Worm (Caenorhabditis elegans) whole organism, late embryonic: ENCODE measurements around the gene C24F3.2.

Experiments
- C08G9.2 ChIP-seq: sonication (generic microtip); optimal IDR thresholded peaks from 2 replicates; lab custom pipeline; 2016; ENCODE audit warnings: mild to moderate bottlenecking, missing genetic modification characterization, moderate library complexity, missing compliant biosample characterization
- T23F11.4 ChIP-seq: fragments of 200-800 bp; sonication (Bioruptor generic); optimal IDR thresholded peaks from 2 replicates; lab custom pipeline; 2018; ENCODE audit warnings: mild to moderate bottlenecking, missing genetic modification characterization, missing compliant biosample characterization
- ama-1 ChIP-seq: fragments of 150-350 bp; optimal IDR thresholded peaks from 2 replicates; lab custom pipeline; 2014
- ceh-18 ChIP-seq: sonication (generic microtip); optimal IDR thresholded peaks from 2 replicates; lab custom pipeline; 2016; ENCODE audit warnings: missing genetic modification characterization, missing compliant biosample characterization
- ceh-19 ChIP-seq: fragments of 200-800 bp; sonication (Bioruptor generic); optimal IDR thresholded peaks from 2 replicates; lab custom pipeline; 2018; ENCODE audit warnings: mild to moderate bottlenecking, missing genetic modification characterization, missing compliant biosample characterization
- ceh-2 ChIP-seq: sonication (generic microtip); optimal IDR thresholded peaks from 2 replicates; lab custom pipeline; 2016; ENCODE audit warnings: missing genotype, missing genetic modification characterization, missing compliant biosample characterization
- ceh-22 ChIP-seq: sonication (generic microtip); optimal IDR thresholded peaks from 2 replicates; lab custom pipeline; 2017; ENCODE audit warnings: missing biosample characterization, missing genetic modification characterization
- ceh-24 ChIP-seq: sonication (generic microtip); optimal IDR thresholded peaks from 2 replicates; lab custom pipeline; 2016; ENCODE audit warnings: mild to moderate bottlenecking, missing genetic modification characterization, missing compliant biosample characterization
- ceh-45 ChIP-seq: fragments of 200-800 bp; sonication (Bioruptor generic); IDR thresholded peaks from 2 replicates; pipeline ENCODE4 v1.3.6; 2022; ENCODE audit warnings: missing genetic modification reagents, missing genetic modification characterization, missing compliant biosample characterization
- ceh-48 ChIP-seq: sonication (generic microtip); optimal IDR thresholded peaks from 2 replicates; lab custom pipeline; 2016; ENCODE audit warnings: missing genetic modification characterization, inconsistent platforms, missing compliant biosample characterization
- ceh-6 ChIP-seq: fragments of 200-800 bp; sonication (Bioruptor generic); optimal IDR thresholded peaks from 2 replicates; lab custom pipeline; 2018; ENCODE audit warnings: mild to moderate bottlenecking, missing genetic modification characterization, missing compliant biosample characterization
- ceh-9 ChIP-seq: sonication (generic microtip); optimal IDR thresholded peaks from 2 replicates; lab custom pipeline; 2016; ENCODE audit warnings: mild to moderate bottlenecking, missing genetic modification characterization, inconsistent platforms, missing compliant biosample characterization
- che-1 ChIP-seq: sonication (generic microtip); optimal IDR thresholded peaks from 2 replicates; lab custom pipeline; 2016; ENCODE audit warnings: mild to moderate bottlenecking, missing genetic modification characterization, missing compliant biosample characterization
- dmd-4 ChIP-seq: sonication (generic microtip); optimal IDR thresholded peaks from 2 replicates; lab custom pipeline; 2016; ENCODE audit warnings: borderline replicate concordance, missing genetic modification characterization, missing compliant biosample characterization
- elt-2 ChIP-seq: sonication (generic microtip); optimal IDR thresholded peaks from 2 replicates; lab custom pipeline; 2016; ENCODE audit warnings: missing genetic modification reagents, missing genetic modification characterization, missing compliant biosample characterization
- elt-4 ChIP-seq: sonication (generic microtip); optimal IDR thresholded peaks from 2 replicates; lab custom pipeline; 2016; ENCODE audit warnings: missing genetic modification characterization, missing compliant biosample characterization
- fkh-6 ChIP-seq: sonication (generic microtip); optimal IDR thresholded peaks from 2 replicates; lab custom pipeline; 2016; ENCODE audit warnings: missing genetic modification characterization, missing compliant biosample characterization
- hlh-13 ChIP-seq: fragments of 200-800 bp; sonication (Bioruptor generic); optimal IDR thresholded peaks from 2 replicates; lab custom pipeline; 2018; ENCODE audit warnings: mild to moderate bottlenecking, missing genetic modification characterization, missing compliant biosample characterization
- hlh-15 ChIP-seq: sonication (generic microtip); optimal IDR thresholded peaks from 2 replicates; lab custom pipeline; 2016; ENCODE audit warnings: missing genetic modification characterization, missing compliant biosample characterization
- hlh-30 ChIP-seq: sonication (generic microtip); optimal IDR thresholded peaks from 2 replicates; lab custom pipeline; 2017; ENCODE audit warnings: antibody characterized with exemption, missing genetic modification characterization, missing compliant biosample characterization; ENCODE audit not compliant: insufficient read depth
- hlh-6 ChIP-seq: sonication (generic microtip); optimal IDR thresholded peaks from 2 replicates; lab custom pipeline; 2016; ENCODE audit warnings: missing genotype, missing genetic modification characterization, missing compliant biosample characterization
- lim-6 ChIP-seq: sonication (generic microtip); optimal IDR thresholded peaks from 2 replicates; lab custom pipeline; 2016; ENCODE audit warnings: missing genetic modification characterization, missing compliant biosample characterization
- lin-11 ChIP-seq: fragments of 200-800 bp; sonication (Bioruptor generic); optimal IDR thresholded peaks from 2 replicates; lab custom pipeline; 2018; ENCODE audit warnings: mild to moderate bottlenecking, missing genetic modification characterization, missing compliant biosample characterization
- mec-3 ChIP-seq: sonication (generic microtip); optimal IDR thresholded peaks from 2 replicates; lab custom pipeline; 2016; ENCODE audit warnings: borderline replicate concordance, missing genetic modification characterization, missing compliant biosample characterization
- nfya-1 ChIP-seq: sonication (generic microtip); optimal IDR thresholded peaks from 2 replicates; lab custom pipeline; 2017; ENCODE audit warnings: missing genetic modification characterization, mild to moderate bottlenecking, missing compliant biosample characterization, antibody characterized with exemption, moderate library complexity
- nhr-232 ChIP-seq: sonication (generic microtip); optimal IDR thresholded peaks from 2 replicates; lab custom pipeline; 2016; ENCODE audit warnings: missing genetic modification characterization, missing compliant biosample characterization
- odd-2 ChIP-seq: sonication (generic microtip); optimal IDR thresholded peaks from 2 replicates; lab custom pipeline; 2017; ENCODE audit warnings: antibody characterized with exemption, mild to moderate bottlenecking, missing genetic modification characterization, missing compliant biosample characterization
- pag-3 ChIP-seq: sonication (generic microtip); optimal IDR thresholded peaks from 2 replicates; lab custom pipeline; 2016; ENCODE audit warnings: missing compliant biosample characterization, missing genetic modification characterization, borderline replicate concordance
- pat-9 ChIP-seq: fragments of 200-800 bp; sonication (Bioruptor generic); optimal IDR thresholded peaks from 2 replicates; lab custom pipeline; 2018; ENCODE audit warnings: mild to moderate bottlenecking, missing genetic modification characterization, moderate library complexity, missing compliant biosample characterization
- pax-1 ChIP-seq: fragments of 150-350 bp; optimal IDR thresholded peaks from 2 replicates; lab custom pipeline; 2014; ENCODE audit warnings: missing biosample characterization, missing genetic modification characterization
- pha-4 ChIP-seq: fragments of 150-350 bp; optimal IDR thresholded peaks from 2 replicates; lab custom pipeline; 2018; ENCODE audit warnings: missing biosample characterization, missing genetic modification reagents, missing genetic modification characterization
- ref-2 ChIP-seq: sonication (generic microtip); optimal IDR thresholded peaks from 2 replicates; lab custom pipeline; 2016; ENCODE audit warnings: missing genetic modification characterization, missing compliant biosample characterization
- sdc-2 ChIP-seq: sonication (generic microtip); optimal IDR thresholded peaks from 2 replicates; lab custom pipeline; 2016; ENCODE audit warnings: missing genotype, missing genetic modification characterization, missing compliant biosample characterization
- sox-2 ChIP-seq: fragments of 200-800 bp; sonication (Bioruptor generic); IDR thresholded peaks from 2 replicates; pipeline ENCODE4 v1.3.6; 2022; ENCODE audit warnings: missing genetic modification reagents, missing genetic modification characterization, missing compliant biosample characterization
- tbx-2 ChIP-seq: sonication (generic microtip); optimal IDR thresholded peaks from 2 replicates; lab custom pipeline; 2016; ENCODE audit warnings: missing genetic modification characterization, missing compliant biosample characterization
- tbx-7 ChIP-seq: sonication (generic microtip); optimal IDR thresholded peaks from 2 replicates; lab custom pipeline; 2016; ENCODE audit warnings: missing genotype, missing genetic modification characterization, missing compliant biosample characterization
- ttx-3 ChIP-seq: sonication (generic microtip); optimal IDR thresholded peaks from 2 replicates; lab custom pipeline; 2016; ENCODE audit warnings: missing genetic modification reagents, missing genetic modification characterization, missing compliant biosample characterization
- unc-42 ChIP-seq: sonication (generic microtip); optimal IDR thresholded peaks from 2 replicates; lab custom pipeline; 2016; ENCODE audit warnings: missing genotype, missing genetic modification characterization, missing compliant biosample characterization
- unc-55 ChIP-seq: sonication (generic microtip); optimal IDR thresholded peaks from 2 replicates; lab custom pipeline; 2017; ENCODE audit warnings: missing biosample characterization, missing genetic modification reagents, missing genetic modification characterization
- unc-86 ChIP-seq: sonication (generic microtip); optimal IDR thresholded peaks from 2 replicates; lab custom pipeline; 2016; ENCODE audit warnings: missing genetic modification characterization, missing compliant biosample characterization
- zip-5 ChIP-seq: sonication (generic microtip); optimal IDR thresholded peaks from 2 replicates; lab custom pipeline; 2016; ENCODE audit warnings: missing genetic modification characterization, missing compliant biosample characterization

C24F3.2 gene

DNA sequence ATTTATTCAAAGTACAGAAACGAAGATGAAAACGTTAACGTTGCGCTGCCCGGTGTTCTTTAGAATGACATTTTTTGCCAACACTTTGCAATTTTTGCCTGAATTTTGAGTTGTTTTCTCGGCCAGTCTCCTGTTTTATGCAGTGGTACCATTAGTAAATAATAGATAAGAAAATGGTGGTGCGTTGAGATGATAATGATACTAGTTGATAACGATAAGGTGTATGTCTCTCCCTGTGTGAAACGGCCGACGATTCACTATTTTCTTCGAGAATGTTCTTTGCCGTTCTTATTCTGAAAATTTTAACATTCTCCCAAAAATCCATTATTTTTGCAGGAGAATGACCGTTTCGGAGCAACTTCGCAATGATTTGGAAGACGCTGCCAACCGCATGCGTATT is 20.9 kb downstream of the C24F3.2 start, which contains the start of gene tkt-1:
TSS of gene tkt-1 (plus strand) at position 337 of the 400 bp plus-strand sequence.
- peak; percentile 91 for TF ChIP-seq elt-2 (tag; lab: Kevin White, UChicago)
- TF ChIP-seq dmd-4 = no peak
- TF ChIP-seq, all 69 proteins: peak for 1

DNA sequence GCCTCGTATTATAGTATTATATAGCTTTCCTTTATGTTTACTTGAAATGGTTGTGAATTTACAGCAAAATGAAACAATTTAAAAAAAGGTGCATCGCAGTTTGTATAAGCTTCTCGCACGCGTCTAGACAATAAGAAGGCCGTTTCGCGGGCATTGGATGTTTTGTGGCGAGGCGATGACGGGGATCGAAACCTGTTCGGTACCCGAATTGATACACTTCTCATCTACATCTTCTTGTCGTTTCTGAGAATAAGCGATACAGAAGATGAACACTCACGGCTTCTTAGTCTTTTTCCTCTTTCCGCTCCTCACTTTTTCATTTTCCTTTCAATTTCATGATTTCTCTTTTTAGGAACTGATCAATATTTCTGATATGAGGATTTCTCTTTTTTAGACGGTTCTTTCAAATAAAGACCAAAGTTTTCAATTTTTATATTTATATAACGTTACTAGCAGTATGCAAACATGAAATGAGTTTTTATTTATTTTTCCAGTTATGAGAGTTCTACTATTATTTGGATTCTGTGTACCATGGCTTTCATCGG is 23.4 kb downstream of the C24F3.2 start, which contains the start of gene F01G10.10:
TSS of gene F01G10.10 (plus strand) at position 495 of the 545 bp plus-strand sequence.
- no peak for TF ChIP-seq lim-6 (tag; lab: Kevin White, UChicago)
- no peak for TF ChIP-seq che-1 (tag; lab: Kevin White, UChicago)
- TF ChIP-seq hlh-13 (GFP tag; lab: Kevin White, UChicago) = no peak
- TF ChIP-seq hlh-30 (tag; lab: Kevin White, UChicago) = no peak
- TF ChIP-seq nhr-232 = no peak
- TF ChIP-seq pat-9 (tag; lab: Kevin White, UChicago) = no peak
- TF ChIP-seq pag-3 (tag; lab: Kevin White, UChicago) = no peak
- no peak for TF ChIP-seq mec-3 (tag; lab: Kevin White, UChicago)
- no peak for TF ChIP-seq ttx-3 (tag; lab: Kevin White, UChicago)
- TF ChIP-seq tbx-7 (tag; lab: Kevin White, UChicago) = no peak
- TF ChIP-seq unc-55 (GFP tag; lab: Kevin White, UChicago) = no peak
- TF ChIP-seq ceh-24 (tag; lab: Kevin White, UChicago) = no peak
- TF ChIP-seq pha-4 = no peak
- TF ChIP-seq elt-4 (tag; lab: Kevin White, UChicago) = no peak
- TF ChIP-seq ceh-18 = no peak
- no peak for TF ChIP-seq hlh-6 (tag; lab: Kevin White, UChicago)
- TF ChIP-seq fkh-6 (tag; lab: Kevin White, UChicago) = no peak

DNA sequence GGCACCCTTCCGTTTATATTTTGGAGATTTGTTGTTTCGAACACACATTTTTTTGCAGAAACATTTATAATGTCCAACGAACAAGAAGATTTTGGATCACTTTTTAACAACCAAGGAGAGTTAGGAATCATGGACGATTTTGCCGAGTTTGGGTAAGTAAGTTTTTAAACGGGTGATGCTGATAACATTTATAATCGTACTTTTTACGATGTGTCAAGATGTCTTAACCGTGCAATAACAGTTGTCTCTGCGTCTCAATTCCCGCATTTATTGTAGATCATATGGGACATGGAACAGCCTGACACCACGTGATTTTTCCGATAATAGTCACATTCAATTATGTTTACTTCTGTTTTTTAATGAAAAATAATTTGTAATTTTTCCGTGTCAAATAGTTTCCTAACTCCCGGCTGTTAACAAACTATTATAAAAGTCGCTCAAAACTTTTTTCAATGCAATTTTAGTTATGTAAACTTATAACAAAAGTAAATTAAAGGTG is 28.3 kb downstream of the C24F3.2 start, which contains the start of gene daf-14:
TSS of gene daf-14 (plus strand) at position 51 of the 499 bp plus-strand sequence.
- TF ChIP-seq odd-2 (tag; lab: Kevin White, UChicago) (no peak), hlh-30 (tag; lab: Kevin White, UChicago) (peak; percentile 23), ceh-19 (no peak), dmd-4 (no peak), elt-4 (tag; lab: Kevin White, UChicago) (no peak), ceh-22 (tag; lab: Kevin White, UChicago) (no peak), ceh-48 (tag; lab: Kevin White, UChicago) (no peak)

DNA sequence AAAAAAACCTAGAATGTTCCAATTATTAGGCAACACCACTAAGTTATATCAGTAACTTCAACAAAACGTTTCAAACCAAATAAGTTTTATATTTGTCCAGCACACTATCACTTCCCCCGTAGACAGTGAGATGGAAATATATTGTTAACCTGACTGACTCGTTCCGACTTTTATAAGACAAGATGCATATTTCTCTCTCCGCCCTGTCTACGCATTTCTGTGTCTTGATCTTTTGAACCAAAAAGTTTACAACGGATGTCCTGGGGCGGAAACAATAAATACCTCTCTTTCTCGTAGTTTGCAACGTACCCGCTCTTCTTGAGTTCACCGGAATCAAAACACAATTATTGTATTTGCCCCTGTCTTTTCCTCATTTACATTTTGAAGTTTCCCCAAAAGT is 28.9 kb downstream of the C24F3.2 start:
- TF ChIP-seq unc-86 (tag; lab: Kevin White, UChicago) (no peak), ceh-19 (no peak), unc-55 (GFP tag; lab: Kevin White, UChicago) (no peak), nfya-1 (tag; lab: Kevin White, UChicago) (no peak), ceh-9 (tag; lab: Kevin White, UChicago) (no peak), ref-2 (no peak), lin-11 (tag; lab: Kevin White, UChicago) (no peak), sdc-2 (tag; lab: Kevin White, UChicago) (no peak), C08G9.2 (tag; lab: Kevin White, UChicago) (no peak), sox-2 (no peak), zip-5 (tag; lab: Kevin White, UChicago) (no peak), hlh-15 (no peak)

DNA sequence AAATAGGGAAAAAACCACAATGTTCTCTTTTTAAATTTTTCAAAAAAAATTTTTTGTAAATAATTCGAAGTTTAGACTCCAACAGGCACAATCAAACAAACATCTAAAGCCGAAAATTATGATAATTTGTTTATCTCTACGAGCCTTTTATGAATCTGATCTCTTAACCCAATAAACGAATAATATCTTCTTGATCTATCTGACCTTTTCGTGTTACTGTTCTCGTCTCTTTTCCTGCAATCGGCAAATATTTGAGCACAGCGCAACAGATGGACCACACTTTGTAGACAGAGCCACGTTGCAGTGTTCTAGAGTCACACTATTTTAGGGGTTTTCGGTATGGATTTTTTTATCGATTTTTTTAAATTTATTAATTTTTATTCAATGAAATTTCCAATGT is 29.4 kb downstream of the C24F3.2 start:
- no peak for TF ChIP-seq unc-55 (GFP tag; lab: Kevin White, UChicago)
- no peak for TF ChIP-seq hlh-13 (GFP tag; lab: Kevin White, UChicago)
- no peak for TF ChIP-seq elt-2 (tag; lab: Kevin White, UChicago)
- no peak for TF ChIP-seq ref-2
- no peak for TF ChIP-seq ceh-45
- TF ChIP-seq ceh-19 = no peak
- TF ChIP-seq tbx-2 (tag; lab: Kevin White, UChicago) = no peak
- no peak for TF ChIP-seq ceh-2 (tag; lab: Kevin White, UChicago)
- no peak for TF ChIP-seq unc-42 (tag; lab: Kevin White, UChicago)
- TF ChIP-seq ceh-6 (GFP tag; lab: Kevin White, UChicago) = no peak
- no peak for TF ChIP-seq T23F11.4
- TF ChIP-seq ama-1 (lab: Kevin White, UChicago) = no peak
- no peak for TF ChIP-seq pax-1 (tag; lab: Kevin White, UChicago)
- no peak for TF ChIP-seq odd-2 (tag; lab: Kevin White, UChicago)
- TF ChIP-seq, all 69 proteins: peak for 0
